Fruit fly (Drosophila melanogaster): ENCODE measurements around the gene bnl.

DNA sequence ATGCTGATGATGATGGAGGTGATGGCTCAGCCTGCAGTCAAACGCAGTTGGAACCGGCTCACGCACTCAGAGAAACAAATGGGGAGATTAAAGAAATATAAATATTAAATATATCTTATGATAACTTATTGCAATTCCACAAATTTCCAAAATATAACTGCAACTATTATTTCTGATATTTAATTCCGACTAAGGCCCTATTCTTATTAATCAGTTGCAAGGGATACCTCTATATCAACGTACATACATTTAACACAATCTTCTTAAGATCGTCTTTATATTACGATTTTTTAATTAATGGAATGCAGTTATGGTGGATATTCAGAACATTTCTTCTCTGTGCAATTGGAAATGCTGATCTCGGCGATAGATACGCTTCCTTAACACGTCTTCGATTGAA, 47.8 kb downstream of the bnl start:
- TF ChIP-seq psq (optimal IDR thresholded peaks at IDR 0.05) (no peak), ttk (optimal IDR thresholded peaks at IDR 0.05) (no peak)
